Worm (Caenorhabditis elegans) whole organism, L3 larva: Measurements from ENCODE around the gene lin-31.

Experiments
- R02D3.7 ChIP-seq: fragments of 150-350 bp; optimal IDR thresholded peaks from 2 replicates; lab custom pipeline; 2014; ENCODE audit warnings: missing biosample characterization, missing genetic modification characterization
- ZK546.5 ChIP-seq: sonication (generic microtip); optimal IDR thresholded peaks from 2 replicates; lab custom pipeline; 2017; ENCODE audit warnings: missing biosample characterization, missing genetic modification characterization
- aly-2 ChIP-seq: fragments of 150-350 bp; optimal IDR thresholded peaks from 2 replicates; lab custom pipeline; 2014; ENCODE audit warnings: missing biosample characterization, missing genetic modification characterization
- ama-1 ChIP-seq: fragments of 150-350 bp; optimal IDR thresholded peaks from 2 replicates; lab custom pipeline; 2018
- ceh-28 ChIP-seq: fragments of 150-350 bp; optimal IDR thresholded peaks from 2 replicates; lab custom pipeline; 2014; ENCODE audit warnings: missing biosample characterization, missing genetic modification reagents, missing genetic modification characterization
- ceh-82 ChIP-seq: fragments of 150-350 bp; optimal IDR thresholded peaks from 2 replicates; lab custom pipeline; 2014; ENCODE audit warnings: missing biosample characterization, missing genetic modification characterization
- ceh-9 ChIP-seq: sonication (generic microtip); optimal IDR thresholded peaks from 2 replicates; lab custom pipeline; 2018; ENCODE audit warnings: missing biosample characterization, missing genetic modification characterization
- egl-5 ChIP-seq: fragments of 150-350 bp; optimal IDR thresholded peaks from 2 replicates; lab custom pipeline; 2017; ENCODE audit warnings: missing biosample characterization, missing genetic modification reagents, missing genetic modification characterization, inconsistent platforms
- elt-1 ChIP-seq: fragments of 150-350 bp; optimal IDR thresholded peaks from 2 replicates; lab custom pipeline; 2014; ENCODE audit warnings: missing biosample characterization, missing genetic modification characterization
- elt-3 ChIP-seq, 3 experiments: fragments of 150-350 bp in 1 of 3; sonication (generic microtip) in 2 of 3; optimal IDR thresholded peaks; 2 replicates in 2 of 3; 4 replicates in 1 of 3; lab custom pipeline; 2014 to 2017; ENCODE audit warnings: missing biosample characterization in 3 of 3, missing genetic modification characterization in 3 of 3
- eor-1 ChIP-seq, 2 experiments: fragments of 150-350 bp; optimal IDR thresholded peaks; 2 replicates each; lab custom pipeline; 2014 to 2018; ENCODE audit warnings: missing biosample characterization in 2 of 2, missing genetic modification characterization in 2 of 2
- fkh-10 ChIP-seq: sonication (generic microtip); optimal IDR thresholded peaks from 2 replicates; lab custom pipeline; 2017; ENCODE audit warnings: missing biosample characterization, missing genetic modification reagents, missing genetic modification characterization
- fkh-2 ChIP-seq: fragments of 150-350 bp; optimal IDR thresholded peaks from 2 replicates; lab custom pipeline; 2014; ENCODE audit warnings: missing biosample characterization, missing genetic modification reagents, missing genetic modification characterization
- fos-1 ChIP-seq: fragments of 150-350 bp; optimal IDR thresholded peaks from 2 replicates; lab custom pipeline; 2014; ENCODE audit warnings: missing biosample characterization, missing genetic modification characterization
- hmg-11 ChIP-seq: sonication (generic microtip); optimal IDR thresholded peaks from 2 replicates; lab custom pipeline; 2016; ENCODE audit warnings: missing genetic modification characterization, missing compliant biosample characterization
- jun-1 ChIP-seq: fragments of 150-350 bp; optimal IDR thresholded peaks from 2 replicates; lab custom pipeline; 2014; ENCODE audit warnings: missing biosample characterization, missing genetic modification reagents, missing genetic modification characterization
- lin-39 ChIP-seq: fragments of 150-350 bp; optimal IDR thresholded peaks from 2 replicates; lab custom pipeline; 2018; ENCODE audit warnings: missing biosample characterization, missing genetic modification reagents, missing genetic modification characterization
- nfya-1 ChIP-seq: sonication (generic microtip); optimal IDR thresholded peaks from 2 replicates; lab custom pipeline; 2017; ENCODE audit warnings: missing genetic modification characterization, mild to moderate bottlenecking, missing compliant biosample characterization, antibody characterized with exemption, moderate library complexity; ENCODE audit not compliant: insufficient read depth
- nhr-11 ChIP-seq: fragments of 150-350 bp; optimal IDR thresholded peaks from 2 replicates; lab custom pipeline; 2014; ENCODE audit warnings: missing biosample characterization, missing genetic modification characterization
- nhr-12 ChIP-seq: fragments of 150-350 bp; optimal IDR thresholded peaks from 2 replicates; lab custom pipeline; 2014; ENCODE audit warnings: missing biosample characterization, missing genetic modification characterization
- nhr-23 ChIP-seq: fragments of 150-350 bp; optimal IDR thresholded peaks from 2 replicates; lab custom pipeline; 2014; ENCODE audit warnings: missing biosample characterization, missing genetic modification reagents, missing genetic modification characterization
- nhr-25 ChIP-seq: sonication (generic microtip); optimal IDR thresholded peaks from 2 replicates; lab custom pipeline; 2017; ENCODE audit warnings: missing biosample characterization, missing genetic modification characterization
- nhr-28 ChIP-seq: fragments of 150-350 bp; optimal IDR thresholded peaks from 2 replicates; lab custom pipeline; 2014; ENCODE audit warnings: missing biosample characterization, missing genetic modification characterization
- nhr-43 ChIP-seq: sonication (generic microtip); optimal IDR thresholded peaks from 2 replicates; lab custom pipeline; 2016; ENCODE audit warnings: mild to moderate bottlenecking, missing genetic modification characterization, missing compliant biosample characterization; ENCODE audit not compliant: poor library complexity, severe bottlenecking
- nhr-67 ChIP-seq: fragments of 150-350 bp; optimal IDR thresholded peaks from 2 replicates; lab custom pipeline; 2014; ENCODE audit warnings: missing biosample characterization, missing genetic modification characterization
- nhr-76 ChIP-seq: fragments of 150-350 bp; sonication (generic microtip); optimal IDR thresholded peaks from 5 replicates; lab custom pipeline; 2014; ENCODE audit warnings: missing biosample characterization, missing genetic modification characterization
- pha-4 ChIP-seq: fragments of 150-350 bp; optimal IDR thresholded peaks from 2 replicates; lab custom pipeline; 2014; ENCODE audit warnings: missing biosample characterization, missing genetic modification reagents, missing genetic modification characterization
- pqm-1 ChIP-seq: fragments of 150-350 bp; optimal IDR thresholded peaks from 2 replicates; lab custom pipeline; 2017; ENCODE audit warnings: missing biosample characterization, missing genetic modification characterization, inconsistent platforms
- skn-1 ChIP-seq: fragments of 150-350 bp; optimal IDR thresholded peaks from 2 replicates; lab custom pipeline; 2014; ENCODE audit warnings: missing biosample characterization, missing genetic modification characterization
- snpc-4 ChIP-seq: fragments of 150-350 bp; optimal IDR thresholded peaks from 2 replicates; lab custom pipeline; 2014; ENCODE audit warnings: missing biosample characterization, missing genetic modification characterization
- unc-62 ChIP-seq: fragments of 150-350 bp; sonication (generic microtip); optimal IDR thresholded peaks from 4 replicates; lab custom pipeline; 2014; ENCODE audit warnings: missing biosample characterization, missing genetic modification reagents, missing genetic modification characterization
- zag-1 ChIP-seq: fragments of 150-350 bp; optimal IDR thresholded peaks from 2 replicates; lab custom pipeline; 2014; ENCODE audit warnings: missing biosample characterization, missing genetic modification characterization
- ztf-11 ChIP-seq: fragments of 150-350 bp; optimal IDR thresholded peaks from 2 replicates; lab custom pipeline; 2014; ENCODE audit warnings: missing biosample characterization, missing genetic modification characterization
- ztf-4 ChIP-seq: fragments of 150-350 bp; optimal IDR thresholded peaks from 2 replicates; lab custom pipeline; 2014; ENCODE audit warnings: missing biosample characterization, missing genetic modification characterization

Gene lin-31

ce11 chrII:3967061-3967460, 15.3 kb upstream of the lin-31 start:
- TF ChIP-seq aly-2 (tag; lab: Kevin White, UChicago), result no peak
- TF ChIP-seq nhr-25 (tag; lab: Kevin White, UChicago), result no peak
- no peak for TF ChIP-seq fkh-10
- no peak for TF ChIP-seq unc-62 (GFP tag; lab: Kevin White, UChicago)
- no peak for TF ChIP-seq ceh-9
- TF ChIP-seq hmg-11, result no peak

- no peak for TF ChIP-seq nhr-11 (tag; lab: Kevin White, UChicago)
- no peak for TF ChIP-seq egl-5 (tag; lab: Kevin White, UChicago)
- no peak for TF ChIP-seq nhr-43 (tag; lab: Kevin White, UChicago)
- TF ChIP-seq nhr-23, result no peak
- no peak for TF ChIP-seq ceh-82 (tag; lab: Kevin White, UChicago)
- TF ChIP-seq jun-1, result no peak
- no peak for TF ChIP-seq nhr-67
- no peak for TF ChIP-seq zag-1 (tag; lab: Kevin White, UChicago)
- TF ChIP-seq pha-4 (tag; lab: Kevin White, UChicago), result no peak
- TF ChIP-seq eor-1 (tag; optimal IDR thresholded peaks at IDR 0.05; lab: Kevin White, UChicago), result no peak
- no peak for TF ChIP-seq R02D3.7 (tag; lab: Kevin White, UChicago)
- no peak for TF ChIP-seq snpc-4 (tag; lab: Kevin White, UChicago)
- TF ChIP-seq ztf-11 (tag; lab: Kevin White, UChicago), result no peak
- no peak for TF ChIP-seq nhr-12 (tag; lab: Kevin White, UChicago)
- no peak for TF ChIP-seq nhr-28 (tag; lab: Kevin White, UChicago)
- no peak for TF ChIP-seq fkh-2 (tag; lab: Kevin White, UChicago)
- TF ChIP-seq ztf-4 (tag; lab: Kevin White, UChicago), result no peak
- no peak for TF ChIP-seq ZK546.5 (tag; lab: Kevin White, UChicago)
- no peak for TF ChIP-seq skn-1
These were observed 14.3 kb upstream of the lin-31 start for ce11 chrII:3968070-3968469.

- TF ChIP-seq nfya-1 (no peak), ZK546.5 (tag; lab: Kevin White, UChicago) (no peak), ama-1 (lab: Kevin White, UChicago) (no peak), nhr-28 (tag; lab: Kevin White, UChicago) (no peak), nhr-76 (tag; lab: Kevin White, UChicago) (no peak), unc-62 (GFP tag; lab: Kevin White, UChicago) (no peak)
- TF ChIP-seq, all 47 proteins: peak for 0
These were observed 13.5 kb upstream of the lin-31 start for ce11 chrII:3968808-3969207.

ce11 chrII:3972153-3972552, 10.2 kb upstream of the lin-31 start, which contains the start of gene K10G6.9:
K10G6.9 (plus strand) TSS chrII:3972262.
- TF ChIP-seq ceh-28 (tag; lab: Kevin White, UChicago) (peak; percentile 22), unc-62 (GFP tag; lab: Kevin White, UChicago) (no peak)

DNA sequence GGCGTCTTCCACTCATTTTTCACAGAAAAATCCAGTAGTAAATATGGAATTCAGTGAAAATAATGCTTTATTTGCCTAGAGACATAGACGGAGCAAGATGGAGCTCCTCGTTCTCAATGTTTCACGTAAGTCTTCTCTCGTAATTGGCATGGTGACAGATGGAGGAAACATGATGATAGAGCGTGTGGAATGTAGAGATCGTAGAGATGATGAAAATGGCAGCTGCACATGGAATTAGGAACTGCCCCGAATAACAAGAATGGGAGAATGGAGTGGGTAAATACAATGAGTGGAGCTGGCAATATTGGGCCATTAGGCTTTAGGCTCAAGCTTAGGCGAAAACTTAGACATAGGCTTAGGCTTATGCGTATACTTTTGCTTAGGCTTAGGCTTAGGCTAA, 7.4 kb upstream of the lin-31 start, which contains the start of gene cank-26:
TSS of gene cank-26 (minus strand) at position 113 of the 400 bp plus-strand sequence.
- TF ChIP-seq elt-1 (tag; lab: Kevin White, UChicago), result no peak
- no peak for TF ChIP-seq ceh-82 (tag; lab: Kevin White, UChicago)
- TF ChIP-seq ZK546.5 (tag; lab: Kevin White, UChicago), result no peak
- no peak for TF ChIP-seq lin-39 (tag; lab: Kevin White, UChicago)
- TF ChIP-seq fos-1 (tag; lab: Kevin White, UChicago), result no peak
- TF ChIP-seq ztf-4 (tag; lab: Kevin White, UChicago), result no peak

ce11 chrII:3975942-3976341, 6.4 kb upstream of the lin-31 start, which contains the start of gene dos-2:
dos-2 (plus strand) TSS chrII:3976242.
- TF ChIP-seq ZK546.5 (tag; lab: Kevin White, UChicago) (no peak), jun-1 (no peak), nfya-1 (no peak), ama-1 (lab: Kevin White, UChicago) (no peak), ztf-4 (tag; lab: Kevin White, UChicago) (no peak), pqm-1 (tag; lab: Kevin White, UChicago) (no peak), nhr-12 (tag; lab: Kevin White, UChicago) (no peak), hmg-11 (no peak), elt-3 (tag; optimal IDR thresholded peaks at IDR 0.05; lab: Kevin White, UChicago) (no peak), lin-39 (tag; lab: Kevin White, UChicago) (no peak)
